Fruit fly (Drosophila melanogaster) whole organism, embryonic: ENCODE data around the gene RpL13.

Experiments used
- B-H1 ChIP-seq: fragments of 200-800 bp; sonication (Bioruptor generic); IDR thresholded peaks from 3 replicates; pipeline ENCODE4 v1.3.6; 2022; ENCODE audit warnings: missing biosample characterization, missing genetic modification characterization
- C15 ChIP-seq: fragments of 200-800 bp; sonication (Bioruptor generic); IDR thresholded peaks from 3 replicates; pipeline ENCODE4 v1.3.6; 2022; ENCODE audit warnings: missing biosample characterization, missing genetic modification characterization
- CG12769 ChIP-seq: fragments of 200-800 bp; sonication (Bioruptor generic); optimal IDR thresholded peaks from 2 replicates; lab custom pipeline; 2019; ENCODE audit warnings: missing biosample characterization, mild to moderate bottlenecking, missing genetic modification characterization, moderate library complexity
- CG12942 ChIP-seq: fragments of 200-800 bp; sonication (Bioruptor generic); optimal IDR thresholded peaks from 3 replicates; lab custom pipeline; 2016; ENCODE audit warnings: missing biosample characterization, missing genetic modification characterization
- CG17361 ChIP-seq: fragments of 200-800 bp; sonication (Bioruptor generic); IDR thresholded peaks from 3 replicates; pipeline ENCODE4 v1.3.6; 2022; ENCODE audit warnings: missing biosample characterization, missing genetic modification characterization
- CG17385 ChIP-seq: fragments of 200-800 bp; sonication (Bioruptor generic); optimal IDR thresholded peaks from 3 replicates; lab custom pipeline; 2018; ENCODE audit warnings: missing biosample characterization, mild to moderate bottlenecking, missing genetic modification characterization
- CG2875 ChIP-seq: fragments of 200-800 bp; sonication (Bioruptor generic); optimal IDR thresholded peaks from 2 replicates; lab custom pipeline; 2017; ENCODE audit warnings: missing biosample characterization, mild to moderate bottlenecking, missing genetic modification characterization, missing genetic modification reagents
- CG2889 ChIP-seq: fragments of 200-800 bp; sonication (Bioruptor generic); IDR thresholded peaks from 3 replicates; pipeline ENCODE4 v1.3.6; 2022; ENCODE audit warnings: missing biosample characterization, missing genetic modification characterization
- CG31365 ChIP-seq: fragments of 200-800 bp; sonication (Bioruptor generic); optimal IDR thresholded peaks from 2 replicates; lab custom pipeline; 2018; ENCODE audit warnings: missing biosample characterization, mild to moderate bottlenecking, missing genetic modification characterization
- CG3407 ChIP-seq: fragments of 200-800 bp; sonication (Bioruptor generic); optimal IDR thresholded peaks from 2 replicates; lab custom pipeline; 2018; ENCODE audit warnings: missing biosample characterization, mild to moderate bottlenecking, missing genetic modification characterization
- CG3838 ChIP-seq: fragments of 200-800 bp; sonication (Bioruptor generic); optimal IDR thresholded peaks from 3 replicates; lab custom pipeline; 2016; ENCODE audit warnings: missing biosample characterization, missing genetic modification characterization
- CG4707 ChIP-seq: fragments of 200-800 bp; sonication (Bioruptor generic); optimal IDR thresholded peaks from 2 replicates; lab custom pipeline; 2018; ENCODE audit warnings: missing biosample characterization, mild to moderate bottlenecking, missing genetic modification characterization, moderate library complexity
- CG6654 ChIP-seq: fragments of 200-800 bp; sonication (Bioruptor generic); optimal IDR thresholded peaks from 2 replicates; lab custom pipeline; 2017; ENCODE audit warnings: missing biosample characterization, mild to moderate bottlenecking, missing genetic modification characterization
- CG7786 ChIP-seq: fragments of 200-800 bp; sonication (Bioruptor generic); optimal IDR thresholded peaks from 2 replicates; lab custom pipeline; 2016; ENCODE audit warnings: missing biosample characterization, missing genetic modification characterization
- CG9437 ChIP-seq: fragments of 200-800 bp; sonication (Bioruptor generic); optimal IDR thresholded peaks from 2 replicates; lab custom pipeline; 2018; ENCODE audit warnings: missing biosample characterization, mild to moderate bottlenecking, missing genetic modification characterization
- CG9932 ChIP-seq: fragments of 200-800 bp; sonication (Bioruptor generic); IDR thresholded peaks from 2 replicates; pipeline ENCODE4 v1.3.6; 2022; ENCODE audit warnings: missing biosample characterization, missing genetic modification characterization
- D19A ChIP-seq: fragments of 200-800 bp; optimal IDR thresholded peaks from 3 replicates; lab custom pipeline; 2019; ENCODE audit warnings: missing biosample characterization, mild to moderate bottlenecking, missing genetic modification characterization, moderate library complexity
- Doc2 ChIP-seq: fragments of 200-800 bp; sonication (Bioruptor generic); IDR thresholded peaks from 2 replicates; pipeline ENCODE4 v1.3.6; 2022; ENCODE audit warnings: missing biosample characterization, missing genetic modification characterization
- Elba2 ChIP-seq: fragments of 200-800 bp; sonication (Bioruptor generic); optimal IDR thresholded peaks from 3 replicates; lab custom pipeline; 2016; ENCODE audit warnings: missing biosample characterization, missing genetic modification characterization
- HmgZ ChIP-seq: fragments of 200-800 bp; sonication (Bioruptor generic); optimal IDR thresholded peaks from 2 replicates; lab custom pipeline; 2018; ENCODE audit warnings: missing biosample characterization, mild to moderate bottlenecking, missing genetic modification characterization
- Hsf ChIP-seq: fragments of 200-800 bp; sonication (Bioruptor generic); optimal IDR thresholded peaks from 3 replicates; lab custom pipeline; 2016; ENCODE audit warnings: missing biosample characterization, missing genetic modification characterization
- Lhr ChIP-seq: fragments of 200-800 bp; sonication (Bioruptor generic); optimal IDR thresholded peaks from 3 replicates; lab custom pipeline; 2017; ENCODE audit warnings: mild to moderate bottlenecking, missing biosample characterization, missing genetic modification reagents, missing genetic modification characterization
- MTF-1 ChIP-seq: fragments of 200-800 bp; sonication (Bioruptor generic); optimal IDR thresholded peaks from 2 replicates; lab custom pipeline; 2018; ENCODE audit warnings: missing biosample characterization, mild to moderate bottlenecking, missing genetic modification characterization, borderline replicate concordance
- Max ChIP-seq: fragments of 200-800 bp; sonication (Bioruptor generic); optimal IDR thresholded peaks from 2 replicates; lab custom pipeline; 2016; ENCODE audit warnings: missing biosample characterization, mild to moderate bottlenecking, missing genetic modification characterization
- Meics ChIP-seq: fragments of 200-800 bp; sonication (Bioruptor generic); optimal IDR thresholded peaks from 2 replicates; lab custom pipeline; 2017; ENCODE audit warnings: missing biosample characterization, mild to moderate bottlenecking, missing genetic modification characterization
- PHDP ChIP-seq: fragments of 200-800 bp; sonication (Bioruptor generic); optimal IDR thresholded peaks from 3 replicates; lab custom pipeline; 2018; ENCODE audit warnings: missing biosample characterization, mild to moderate bottlenecking, missing genetic modification characterization, moderate library complexity
- Sry-β ChIP-seq: fragments of 200-800 bp; sonication (Bioruptor generic); optimal IDR thresholded peaks from 2 replicates; lab custom pipeline; 2018; ENCODE audit warnings: missing biosample characterization, mild to moderate bottlenecking, missing genetic modification characterization, moderate library complexity
- Trl ChIP-seq, 3 experiments: fragments of >200 bp in 2 of 3; fragments of 200-800 bp in 1 of 3; sonication (Bioruptor generic) in 1 of 3; optimal IDR thresholded peaks; 2 replicates in 1 of 3; 3 replicates in 2 of 3; lab custom pipeline; 2016 to 2017; ENCODE audit warnings: missing biosample characterization in 1 of 3, missing genetic modification characterization in 1 of 3
- ara ChIP-seq: fragments of 200-800 bp; sonication (Bioruptor generic); IDR thresholded peaks from 2 replicates; pipeline ENCODE4 v1.3.6; 2022; ENCODE audit warnings: missing biosample characterization, missing genetic modification characterization
- bsh ChIP-seq, 2 experiments: fragments of 200-800 bp; sonication (Bioruptor generic); optimal IDR thresholded peaks; 2 replicates each; lab custom pipeline; 2017 to 2018; ENCODE audit warnings: mild to moderate bottlenecking in 2 of 2, missing biosample characterization in 2 of 2, missing genetic modification characterization in 2 of 2, moderate library complexity in 1 of 2
- caup ChIP-seq: fragments of 200-800 bp; sonication (Bioruptor generic); optimal IDR thresholded peaks from 3 replicates; lab custom pipeline; 2017; ENCODE audit warnings: missing biosample characterization, mild to moderate bottlenecking, missing genetic modification characterization, moderate library complexity; ENCODE audit not compliant: severe bottlenecking
- ci ChIP-seq: fragments of 200-800 bp; sonication (Bioruptor generic); IDR thresholded peaks from 3 replicates; pipeline ENCODE4 v1.3.6; 2022; ENCODE audit warnings: missing biosample characterization, missing genetic modification characterization
- croc ChIP-seq: fragments of 200-800 bp; sonication (Bioruptor generic); conservative IDR thresholded peaks from 3 replicates; pipeline ENCODE4 v1.3.6; 2022; ENCODE audit warnings: missing biosample characterization, missing genetic modification characterization
- dmrt99B ChIP-seq: fragments of 200-800 bp; sonication (Bioruptor generic); optimal IDR thresholded peaks from 2 replicates; lab custom pipeline; 2018; ENCODE audit warnings: missing biosample characterization, mild to moderate bottlenecking, missing genetic modification characterization, moderate library complexity
- gcm2 ChIP-seq: fragments of 200-800 bp; sonication (Bioruptor generic); optimal IDR thresholded peaks from 2 replicates; lab custom pipeline; 2016; ENCODE audit warnings: missing biosample characterization, missing genetic modification characterization
- gsb ChIP-seq: fragments of 200-800 bp; sonication (Bioruptor generic); IDR thresholded peaks from 2 replicates; pipeline ENCODE4 v1.3.6; 2022; ENCODE audit warnings: missing biosample characterization, missing genetic modification characterization
- kay ChIP-seq: fragments of 200-800 bp; sonication (Bioruptor generic); optimal IDR thresholded peaks from 2 replicates; lab custom pipeline; 2016; ENCODE audit warnings: missing biosample characterization, missing genetic modification characterization
- lov ChIP-seq, 2 experiments: fragments of 200-800 bp in 1 of 2; fragments of >200 bp in 1 of 2; sonication (Bioruptor generic) in 1 of 2; IDR thresholded peaks in 1 of 2; optimal IDR thresholded peaks in 1 of 2; 2 replicates in 1 of 2; 3 replicates in 1 of 2; pipeline versions ENCODE4 v1.3.6 to Lab custom; 2017 to 2022; ENCODE audit warnings: missing biosample characterization in 1 of 2, missing genetic modification characterization in 1 of 2
- mam ChIP-seq: fragments of 200-800 bp; sonication (Bioruptor generic); optimal IDR thresholded peaks from 3 replicates; lab custom pipeline; 2016; ENCODE audit warnings: missing biosample characterization, missing genetic modification characterization
- odd ChIP-seq: fragments of 200-800 bp; sonication (Bioruptor generic); optimal IDR thresholded peaks from 2 replicates; lab custom pipeline; 2017; ENCODE audit warnings: missing biosample characterization, mild to moderate bottlenecking, missing genetic modification characterization
- peb ChIP-seq: fragments of 200-800 bp; sonication (Bioruptor generic); IDR thresholded peaks from 2 replicates; pipeline ENCODE4 v1.3.6; 2022; ENCODE audit warnings: missing biosample characterization, missing genetic modification characterization
- pum ChIP-seq: fragments of 200-800 bp; sonication (Bioruptor generic); optimal IDR thresholded peaks from 2 replicates; lab custom pipeline; 2016; ENCODE audit warnings: missing biosample characterization, missing genetic modification characterization
- ranshi ChIP-seq: fragments of 200-800 bp; sonication (Bioruptor generic); IDR thresholded peaks from 2 replicates; pipeline ENCODE4 v1.3.6; 2022; ENCODE audit warnings: missing biosample characterization, missing genetic modification characterization
- ro ChIP-seq: fragments of 200-800 bp; sonication (Bioruptor generic); IDR thresholded peaks from 2 replicates; pipeline ENCODE4 v1.3.6; 2022; ENCODE audit warnings: missing biosample characterization, missing genetic modification characterization
- slp2 ChIP-seq: fragments of 200-800 bp; sonication (Bioruptor generic); optimal IDR thresholded peaks from 2 replicates; lab custom pipeline; 2016; ENCODE audit warnings: missing biosample characterization, missing genetic modification characterization
- sr ChIP-seq: fragments of 200-800 bp; sonication (Bioruptor generic); IDR thresholded peaks from 3 replicates; pipeline ENCODE4 v1.3.6; 2022; ENCODE audit warnings: missing biosample characterization, missing genetic modification characterization
- stwl ChIP-seq: fragments of 200-800 bp; sonication (Bioruptor generic); optimal IDR thresholded peaks from 3 replicates; lab custom pipeline; 2018; ENCODE audit warnings: missing biosample characterization, mild to moderate bottlenecking, missing genetic modification characterization, moderate library complexity
- sug ChIP-seq: fragments of 200-800 bp; optimal IDR thresholded peaks from 2 replicates; lab custom pipeline; 2019; ENCODE audit warnings: missing biosample characterization, mild to moderate bottlenecking, missing genetic modification characterization, moderate library complexity
- wor ChIP-seq: fragments of 200-800 bp; sonication (Bioruptor generic); IDR thresholded peaks from 2 replicates; pipeline ENCODE4 v1.3.6; 2022; ENCODE audit warnings: missing biosample characterization, missing genetic modification characterization

Gene RpL13

dm6 chr2L:9938631-9939256, 28.4 kb upstream of the RpL13 start, which contains the start of the genes Datp and CG4619 (continued):
- peak; percentile 56 for TF ChIP-seq CG17385 (GFP tag; lab: Kevin White, UChicago)
- peak; percentile 93 for TF ChIP-seq CG9437 (GFP tag; lab: Kevin White, UChicago)
- TF ChIP-seq Meics (GFP tag; lab: Kevin White, UChicago), result peak; percentile 39
- peak; percentile 78 for TF ChIP-seq stwl (tag; lab: Kevin White, UChicago)
- TF ChIP-seq croc (GFP tag; lab: Robert Waterston, UW), result peak; percentile 24; the same call in 1 of the 3 replicates
- TF ChIP-seq ci (GFP tag; lab: Robert Waterston, UW), result peak; percentile 65
- TF ChIP-seq sr (GFP tag; lab: Robert Waterston, UW), result no peak
- 0 out of 3 replicates have a peak, but pooled peaks have one; percentile 6 for TF ChIP-seq CG2889
- no peak for TF ChIP-seq Lhr (GFP tag; lab: Kevin White, UChicago)
- TF ChIP-seq mam (GFP tag; lab: Kevin White, UChicago), result peak; percentile 63
- no peak for TF ChIP-seq CG31365 (tag; lab: Kevin White, UChicago)
- TF ChIP-seq CG3838, result no peak
- TF ChIP-seq gcm2 (GFP tag; lab: Kevin White, UChicago), result no peak
- TF ChIP-seq lov (optimal IDR thresholded peaks at IDR 0.05; lab: Kevin White, UChicago), result no peak
- peak; percentile 72; the same call in 1 of the 3 replicates for TF ChIP-seq lov (GFP tag; IDR thresholded peaks at IDR 0.05; lab: Robert Waterston, UW)
- TF ChIP-seq CG9932 (GFP tag; lab: Robert Waterston, UW), result peak; percentile 85
- peak; percentile 46 for TF ChIP-seq Max (GFP tag; lab: Kevin White, UChicago)
- TF ChIP-seq kay (GFP tag; lab: Kevin White, UChicago), result no peak
- TF ChIP-seq CG7786 (GFP tag; lab: Kevin White, UChicago), result peak; percentile 60
- TF ChIP-seq sug (tag; lab: Kevin White, UChicago), result no peak
- no peak for TF ChIP-seq CG3407 (GFP tag; lab: Kevin White, UChicago)
- no peak for TF ChIP-seq odd (GFP tag; lab: Kevin White, UChicago)
- TF ChIP-seq peb (GFP tag; lab: Robert Waterston, UW), result no peak
- TF ChIP-seq Sry-β (GFP tag; lab: Kevin White, UChicago), result peak; percentile 93
- peak; percentile 29 for TF ChIP-seq pum (GFP tag; lab: Kevin White, UChicago)
- no peak for TF ChIP-seq CG6654 (GFP tag; lab: Kevin White, UChicago)
- peak; percentile 87 for TF ChIP-seq HmgZ
- no peak for TF ChIP-seq CG4707 (GFP tag; lab: Kevin White, UChicago)
- no peak for TF ChIP-seq MTF-1 (GFP tag; lab: Kevin White, UChicago)
- no peak for TF ChIP-seq ranshi (GFP tag; lab: Robert Waterston, UW)
- no peak for TF ChIP-seq wor (GFP tag; lab: Robert Waterston, UW)
- no peak for TF ChIP-seq gsb (GFP tag; lab: Robert Waterston, UW)
- TF ChIP-seq Trl (optimal IDR thresholded peaks at IDR 0.05; lab: Kevin White, UChicago), result peak in 1 of 2 experiments; percentile 15
- peak; percentile 64 for TF ChIP-seq Trl (GFP tag; optimal IDR thresholded peaks at IDR 0.05; lab: Kevin White, UChicago)
- TF ChIP-seq caup (GFP tag; lab: Kevin White, UChicago), result peak; percentile 54
- peak; percentile 61 for TF ChIP-seq Elba2 (GFP tag; lab: Kevin White, UChicago)
- peak; percentile 50 for TF ChIP-seq CG12942 (GFP tag; lab: Kevin White, UChicago)
- no peak for TF ChIP-seq Doc2 (GFP tag; lab: Robert Waterston, UW)
- TF ChIP-seq bsh (GFP tag; optimal IDR thresholded peaks at IDR 0.05; lab: Kevin White, UChicago), result no peak
- no peak for TF ChIP-seq D19A (tag; lab: Kevin White, UChicago)
- no peak for TF ChIP-seq CG12769
- no peak for TF ChIP-seq CG2875
- no peak for TF ChIP-seq C15 (GFP tag; lab: Robert Waterston, UW)
- TF ChIP-seq slp2 (GFP tag; lab: Kevin White, UChicago), result no peak
- no peak for TF ChIP-seq dmrt99B (tag; lab: Kevin White, UChicago)
- peak; percentile 23 for TF ChIP-seq Hsf (GFP tag; lab: Kevin White, UChicago)
- no peak for TF ChIP-seq CG17361 (GFP tag; lab: Robert Waterston, UW)
- TF ChIP-seq ro (GFP tag; lab: Robert Waterston, UW), result no peak
- no peak for TF ChIP-seq PHDP (tag; lab: Kevin White, UChicago)
- no peak for TF ChIP-seq B-H1
- TF ChIP-seq ara, result no peak
